Worm (Caenorhabditis elegans) whole organism, young adult: ENCODE data around the gene npax-4.

Experiments used
- B0019.2 ChIP-seq: fragments of 200-800 bp; sonication (Bioruptor generic); conservative IDR thresholded peaks from 2 replicates; pipeline ENCODE4 v1.3.6; 2022; ENCODE audit warnings: missing genetic modification reagents, missing genetic modification characterization, missing compliant biosample characterization
- D2030.7 ChIP-seq: fragments of 200-800 bp; sonication (Bioruptor generic); IDR thresholded peaks from 2 replicates; pipeline ENCODE4 v1.3.6; 2022; ENCODE audit warnings: missing genetic modification reagents, missing genetic modification characterization, missing compliant biosample characterization
- F33H1.4 ChIP-seq: fragments of 200-800 bp; sonication (Bioruptor generic); IDR thresholded peaks from 2 replicates; pipeline ENCODE4 v1.3.6; 2022; ENCODE audit warnings: missing genetic modification reagents, missing genetic modification characterization, missing compliant biosample characterization
- F37B4.10 ChIP-seq: fragments of 200-800 bp; sonication (Bioruptor generic); IDR thresholded peaks from 2 replicates; pipeline ENCODE4 v1.3.6; 2022; ENCODE audit warnings: missing genetic modification characterization, missing compliant biosample characterization
- F39B2.1 ChIP-seq: fragments of 200-800 bp; sonication (Bioruptor generic); IDR thresholded peaks from 2 replicates; pipeline ENCODE4 v1.3.6; 2022; ENCODE audit warnings: missing genetic modification reagents, missing genetic modification characterization, missing compliant biosample characterization
- F49E8.2 ChIP-seq: sonication (generic microtip); optimal IDR thresholded peaks from 3 replicates; lab custom pipeline; 2017; ENCODE audit warnings: missing genetic modification characterization, mild to moderate bottlenecking, missing compliant biosample characterization, antibody characterized with exemption, moderate library complexity; ENCODE audit not compliant: insufficient read depth
- F57C9.4 ChIP-seq: sonication (generic microtip); optimal IDR thresholded peaks from 2 replicates; lab custom pipeline; 2017; ENCODE audit warnings: mild to moderate bottlenecking, missing genetic modification characterization, missing compliant biosample characterization
- akir-1 ChIP-seq: fragments of 200-800 bp; sonication (Bioruptor generic); optimal IDR thresholded peaks from 2 replicates; lab custom pipeline; 2018; ENCODE audit warnings: mild to moderate bottlenecking, missing genetic modification characterization, moderate library complexity, missing compliant biosample characterization
- ama-1 ChIP-seq, 3 experiments: fragments of 150-350 bp in 1 of 3; sonication (generic microtip) in 2 of 3; optimal IDR thresholded peaks; 2 replicates each; lab custom pipeline; 2014 to 2018; ENCODE audit warnings: missing biosample characterization in 2 of 3, missing genetic modification characterization in 2 of 3, missing genetic modification reagents in 2 of 3
- aptf-3 ChIP-seq: fragments of 200-800 bp; sonication (Bioruptor generic); IDR thresholded peaks from 2 replicates; pipeline ENCODE4 v1.3.6; 2022; ENCODE audit warnings: missing genetic modification characterization, missing compliant biosample characterization
- bed-1 ChIP-seq: fragments of 200-800 bp; sonication (Bioruptor generic); IDR thresholded peaks from 2 replicates; pipeline ENCODE4 v1.3.6; 2022; ENCODE audit warnings: missing genetic modification reagents, missing genetic modification characterization, missing compliant biosample characterization
- cebp-1 ChIP-seq, 2 experiments: fragments of 200-800 bp in 1 of 2; sonication (Bioruptor generic) in 1 of 2; sonication (generic microtip) in 1 of 2; IDR thresholded peaks in 1 of 2; optimal IDR thresholded peaks in 1 of 2; 2 replicates each; pipeline versions ENCODE4 v1.3.6 to Lab custom; 2017 to 2022; ENCODE audit warnings: missing compliant biosample characterization in 2 of 2, missing genetic modification characterization in 2 of 2, mild to moderate bottlenecking in 1 of 2, missing genetic modification reagents in 1 of 2, moderate library complexity in 1 of 2
- ceh-79 ChIP-seq: sonication (generic microtip); optimal IDR thresholded peaks from 2 replicates; lab custom pipeline; 2017; ENCODE audit warnings: mild to moderate bottlenecking, missing genetic modification characterization, missing compliant biosample characterization
- ceh-91 ChIP-seq: fragments of 200-800 bp; sonication (Bioruptor generic); IDR thresholded peaks from 2 replicates; pipeline ENCODE4 v1.3.6; 2022; ENCODE audit warnings: missing genetic modification reagents, missing genetic modification characterization, missing compliant biosample characterization
- chd-7 ChIP-seq: sonication (generic microtip); optimal IDR thresholded peaks from 2 replicates; lab custom pipeline; 2016; ENCODE audit warnings: mild to moderate bottlenecking, missing genetic modification characterization, moderate library complexity, missing compliant biosample characterization
- die-1 ChIP-seq: sonication (generic microtip); optimal IDR thresholded peaks from 2 replicates; lab custom pipeline; 2016; ENCODE audit warnings: missing genotype, mild to moderate bottlenecking, missing genetic modification characterization, missing compliant biosample characterization
- dox-1 ChIP-seq: fragments of 200-800 bp; sonication (Bioruptor generic); IDR thresholded peaks from 2 replicates; pipeline ENCODE4 v1.3.6; 2022; ENCODE audit warnings: missing genetic modification reagents, missing genetic modification characterization, missing compliant biosample characterization
- dpff-1 ChIP-seq: sonication (generic microtip); optimal IDR thresholded peaks from 2 replicates; lab custom pipeline; 2017; ENCODE audit warnings: mild to moderate bottlenecking, missing genetic modification characterization, missing compliant biosample characterization
- egl-44 ChIP-seq: fragments of 200-800 bp; sonication (Bioruptor generic); IDR thresholded peaks from 2 replicates; pipeline ENCODE4 v1.3.6; 2022; ENCODE audit warnings: missing genetic modification reagents, missing genetic modification characterization, missing compliant biosample characterization
- egrh-3 ChIP-seq: fragments of 200-800 bp; sonication (Bioruptor generic); IDR thresholded peaks from 2 replicates; pipeline ENCODE4 v1.3.6; 2022; ENCODE audit warnings: missing genetic modification reagents, missing genetic modification characterization, missing compliant biosample characterization
- ets-4 ChIP-seq: fragments of 200-800 bp; sonication (Bioruptor generic); optimal IDR thresholded peaks from 2 replicates; lab custom pipeline; 2018; ENCODE audit warnings: mild to moderate bottlenecking, missing genetic modification characterization, missing compliant biosample characterization
- fkh-3 ChIP-seq: sonication (generic microtip); optimal IDR thresholded peaks from 2 replicates; lab custom pipeline; 2016; ENCODE audit warnings: mild to moderate bottlenecking, missing genetic modification characterization, missing compliant biosample characterization
- gei-17 ChIP-seq: fragments of 200-800 bp; sonication (Bioruptor generic); optimal IDR thresholded peaks from 2 replicates; lab custom pipeline; 2018; ENCODE audit warnings: mild to moderate bottlenecking, missing genetic modification characterization, missing compliant biosample characterization
- him-1 ChIP-seq: sonication (generic microtip); optimal IDR thresholded peaks from 2 replicates; lab custom pipeline; 2016; ENCODE audit warnings: missing genotype, missing genetic modification reagents, missing genetic modification characterization, missing compliant biosample characterization
- let-607 ChIP-seq, 2 experiments: fragments of 200-800 bp in 1 of 2; sonication (Bioruptor generic) in 1 of 2; sonication (generic microtip) in 1 of 2; optimal IDR thresholded peaks; 2 replicates each; lab custom pipeline; 2016 to 2018; ENCODE audit warnings: mild to moderate bottlenecking in 2 of 2, missing compliant biosample characterization in 2 of 2, missing genetic modification characterization in 2 of 2, moderate library complexity in 2 of 2, missing genotype in 1 of 2
- lin-40 ChIP-seq: sonication (generic microtip); optimal IDR thresholded peaks from 2 replicates; lab custom pipeline; 2016; ENCODE audit warnings: missing genetic modification characterization, mild to moderate bottlenecking, missing compliant biosample characterization, missing genotype, missing genetic modification reagents
- madf-10 ChIP-seq: sonication (generic microtip); optimal IDR thresholded peaks from 2 replicates; lab custom pipeline; 2016; ENCODE audit warnings: mild to moderate bottlenecking, missing genetic modification characterization, missing compliant biosample characterization
- madf-3 ChIP-seq: fragments of 200-800 bp; sonication (Bioruptor generic); IDR thresholded peaks from 2 replicates; pipeline ENCODE4 v1.3.6; 2022; ENCODE audit warnings: missing genetic modification reagents, missing genetic modification characterization, missing compliant biosample characterization
- mcd-1 ChIP-seq: fragments of 200-800 bp; sonication (Bioruptor generic); IDR thresholded peaks from 2 replicates; pipeline ENCODE4 v1.3.6; 2022; ENCODE audit warnings: missing genetic modification reagents, missing genetic modification characterization, missing compliant biosample characterization
- mxl-1 ChIP-seq: sonication (generic microtip); optimal IDR thresholded peaks from 2 replicates; lab custom pipeline; 2016; ENCODE audit warnings: missing genetic modification characterization, missing compliant biosample characterization
- nhr-179 ChIP-seq: sonication (generic microtip); optimal IDR thresholded peaks from 2 replicates; lab custom pipeline; 2016; ENCODE audit warnings: mild to moderate bottlenecking, missing genetic modification characterization, missing compliant biosample characterization
- nhr-27 ChIP-seq: fragments of 200-800 bp; sonication (Bioruptor generic); optimal IDR thresholded peaks from 2 replicates; lab custom pipeline; 2018; ENCODE audit warnings: mild to moderate bottlenecking, missing genetic modification characterization, moderate library complexity, missing compliant biosample characterization
- rpc-1 ChIP-seq, 2 experiments: fragments of 150-350 bp in 1 of 2; sonication (generic microtip) in 1 of 2; optimal IDR thresholded peaks; 2 replicates each; lab custom pipeline; 2014 to 2018; ENCODE audit warnings: missing biosample characterization in 1 of 2, missing genetic modification characterization in 1 of 2, missing genetic modification reagents in 1 of 2, missing genotype in 1 of 2
- snpc-1.1 ChIP-seq: sonication (generic microtip); optimal IDR thresholded peaks from 2 replicates; lab custom pipeline; 2017; ENCODE audit warnings: missing genetic modification characterization, mild to moderate bottlenecking, missing compliant biosample characterization, antibody characterized with exemption, moderate library complexity, missing genotype, missing genetic modification reagents; ENCODE audit not compliant: insufficient read depth
- snpc-4 ChIP-seq, 5 experiments: fragments of 150-350 bp in 1 of 5; sonication (generic microtip) in 4 of 5; optimal IDR thresholded peaks; 2 replicates each; lab custom pipeline; 2014 to 2018; ENCODE audit warnings: missing genetic modification characterization in 5 of 5, missing biosample characterization in 3 of 5, antibody characterized with exemption in 2 of 5, mild to moderate bottlenecking in 2 of 5, missing compliant biosample characterization in 2 of 5, missing genotype in 2 of 5, moderate library complexity in 2 of 5, missing genetic modification reagents in 1 of 5
- somi-1 ChIP-seq: fragments of 200-800 bp; sonication (Bioruptor generic); optimal IDR thresholded peaks from 2 replicates; lab custom pipeline; 2018; ENCODE audit warnings: mild to moderate bottlenecking, missing genetic modification characterization, missing compliant biosample characterization
- tbx-9 ChIP-seq: sonication (generic microtip); optimal IDR thresholded peaks from 2 replicates; lab custom pipeline; 2016; ENCODE audit warnings: borderline replicate concordance, missing genetic modification characterization, inconsistent platforms, missing compliant biosample characterization
- tlf-1 ChIP-seq: fragments of 200-800 bp; sonication (Bioruptor generic); optimal IDR thresholded peaks from 2 replicates; lab custom pipeline; 2018; ENCODE audit warnings: mild to moderate bottlenecking, missing genetic modification characterization, missing compliant biosample characterization
- ztf-22 ChIP-seq: fragments of 200-800 bp; sonication (Bioruptor generic); optimal IDR thresholded peaks from 2 replicates; lab custom pipeline; 2018; ENCODE audit warnings: mild to moderate bottlenecking, missing genetic modification characterization, moderate library complexity, missing compliant biosample characterization
- ztf-28 ChIP-seq: fragments of 200-800 bp; sonication (Bioruptor generic); IDR thresholded peaks from 2 replicates; pipeline ENCODE4 v1.3.6; 2022; ENCODE audit warnings: missing genetic modification reagents, missing genetic modification characterization, missing compliant biosample characterization
- ztf-3 ChIP-seq: fragments of 200-800 bp; sonication (Bioruptor generic); optimal IDR thresholded peaks from 2 replicates; lab custom pipeline; 2018; ENCODE audit warnings: mild to moderate bottlenecking, missing genetic modification characterization, missing compliant biosample characterization

The npax-4 gene

DNA sequence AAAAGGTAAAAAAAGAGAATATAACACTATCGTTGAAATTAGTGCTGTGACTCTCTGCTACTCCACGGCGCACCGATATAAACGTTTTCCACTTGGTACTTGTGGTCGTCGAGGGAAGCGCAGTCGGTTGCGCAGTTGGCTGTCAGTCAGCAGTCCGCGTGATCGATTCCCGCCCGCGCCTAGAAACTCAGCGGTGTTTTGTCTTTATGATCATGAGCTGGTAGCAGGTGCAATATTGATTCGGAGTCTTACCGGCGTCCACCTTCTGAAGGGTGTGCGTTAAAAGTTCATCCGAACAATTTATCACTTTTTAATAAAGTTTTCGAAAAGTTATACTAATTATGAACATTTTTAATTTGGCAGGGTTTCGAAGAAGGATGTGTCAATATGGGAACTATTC, 47.4 kb upstream of the npax-4 start (continued):
- TF ChIP-seq madf-10 (tag; lab: Kevin White, UChicago) (peak; percentile 89), D2030.7 (peak; percentile 52; the same call in 1 of the 2 replicates), egl-44 (peak; percentile 94), gei-17 (GFP tag; lab: Kevin White, UChicago) (peak; percentile 45), ama-1 (optimal IDR thresholded peaks at IDR 0.05; lab: Kevin White, UChicago) (no peak), ama-1 (GFP tag; optimal IDR thresholded peaks at IDR 0.05; lab: Kevin White, UChicago) (peak; percentile 83 to 89), snpc-4 (GFP tag; optimal IDR thresholded peaks at IDR 0.05; lab: Kevin White, UChicago) (peak; percentile 65), snpc-4 (tag; optimal IDR thresholded peaks at IDR 0.05; lab: Kevin White, UChicago) (peak; percentile 31 to 84 (median 81)), him-1 (peak; percentile 68), dox-1 (peak; percentile 91), fkh-3 (tag; lab: Kevin White, UChicago) (peak; percentile 93), ztf-3 (peak; percentile 65), nhr-27 (tag; lab: Kevin White, UChicago) (peak; percentile 73), F33H1.4 (GFP tag; lab: Robert Waterston, UW) (peak; percentile 38), tbx-9 (peak; percentile 89), ets-4 (GFP tag; lab: Kevin White, UChicago) (peak; percentile 93), lin-40 (peak; percentile 84), nhr-179 (tag; lab: Kevin White, UChicago) (peak; percentile 78), ceh-79 (tag; lab: Kevin White, UChicago) (peak; percentile 94), ztf-28 (GFP tag; lab: Robert Waterston, UW) (peak; percentile 85), F39B2.1 (GFP tag; lab: Robert Waterston, UW) (no peak), dpff-1 (tag; lab: Kevin White, UChicago) (peak; percentile 85), F57C9.4 (tag; lab: Kevin White, UChicago) (peak; percentile 87), mcd-1 (GFP tag; lab: Robert Waterston, UW) (peak; percentile 79), B0019.2 (GFP tag; lab: Robert Waterston, UW) (0 out of 2 replicates have a peak, but pooled peaks have one; percentile 43), F49E8.2 (peak; percentile 77), ceh-91 (GFP tag; lab: Robert Waterston, UW) (0 out of 2 replicates have a peak, but pooled peaks have one; percentile 7), egrh-3 (GFP tag; lab: Robert Waterston, UW) (peak; percentile 57), aptf-3 (GFP tag; lab: Robert Waterston, UW) (peak; percentile 84; the same call in 1 of the 2 replicates), akir-1 (GFP tag; lab: Kevin White, UChicago) (peak; percentile 32), F37B4.10 (GFP tag; lab: Robert Waterston, UW) (no peak), rpc-1 (optimal IDR thresholded peaks at IDR 0.05; lab: Kevin White, UChicago) (peak; percentile 94), rpc-1 (tag; optimal IDR thresholded peaks at IDR 0.05; lab: Kevin White, UChicago) (peak; percentile 91), cebp-1 (GFP tag; IDR thresholded peaks at IDR 0.05; lab: Robert Waterston, UW) (peak; percentile 27; the same call in 1 of the 2 replicates), cebp-1 (tag; optimal IDR thresholded peaks at IDR 0.05; lab: Kevin White, UChicago) (peak; percentile 86), die-1 (tag; lab: Kevin White, UChicago) (peak; percentile 96), let-607 (tag; optimal IDR thresholded peaks at IDR 0.05; lab: Kevin White, UChicago) (peak; percentile 54 to 64), ztf-22 (GFP tag; lab: Kevin White, UChicago) (peak; percentile 68), snpc-1.1 (tag; lab: Kevin White, UChicago) (peak; percentile 56), chd-7 (tag; lab: Kevin White, UChicago) (peak; percentile 94), madf-3 (peak; percentile 84), tlf-1 (peak; percentile 74), bed-1 (GFP tag; lab: Robert Waterston, UW) (0 out of 2 replicates have a peak, but pooled peaks have one; percentile 65), mxl-1 (tag; lab: Kevin White, UChicago) (peak; percentile 80), somi-1 (GFP tag; lab: Kevin White, UChicago) (peak; percentile 70)
- TF ChIP-seq, all 124 proteins: peak for 107
